Worm (Caenorhabditis elegans) whole organism, young adult: ENCODE results near the gene C18D11.6.

Experiments used
- B0336.3 ChIP-seq: fragments of 200-800 bp; sonication (Bioruptor generic); IDR thresholded peaks from 2 replicates; pipeline ENCODE4 v1.3.6; 2022; ENCODE audit warnings: missing genetic modification characterization, missing compliant biosample characterization
- C06A6.2 ChIP-seq: fragments of 200-800 bp; sonication (Bioruptor generic); conservative IDR thresholded peaks from 2 replicates; pipeline ENCODE4 v1.3.6; 2022; ENCODE audit warnings: missing genetic modification characterization, missing compliant biosample characterization
- C17E4.6 ChIP-seq: fragments of 200-800 bp; sonication (Bioruptor generic); IDR thresholded peaks from 2 replicates; pipeline ENCODE4 v1.3.6; 2022; ENCODE audit warnings: missing genetic modification reagents, missing genetic modification characterization, missing compliant biosample characterization
- F22D6.2 ChIP-seq: sonication (generic microtip); optimal IDR thresholded peaks from 2 replicates; lab custom pipeline; 2016; ENCODE audit warnings: mild to moderate bottlenecking, missing genetic modification characterization, missing compliant biosample characterization
- F33H1.4 ChIP-seq: fragments of 200-800 bp; sonication (Bioruptor generic); IDR thresholded peaks from 2 replicates; pipeline ENCODE4 v1.3.6; 2022; ENCODE audit warnings: missing genetic modification reagents, missing genetic modification characterization, missing compliant biosample characterization
- F37B4.10 ChIP-seq: fragments of 200-800 bp; sonication (Bioruptor generic); IDR thresholded peaks from 2 replicates; pipeline ENCODE4 v1.3.6; 2022; ENCODE audit warnings: missing genetic modification characterization, missing compliant biosample characterization
- F52B5.7 ChIP-seq: sonication (generic microtip); optimal IDR thresholded peaks from 2 replicates; lab custom pipeline; 2016; ENCODE audit warnings: mild to moderate bottlenecking, missing genetic modification characterization, missing compliant biosample characterization
- F55B11.4 ChIP-seq: sonication (generic microtip); optimal IDR thresholded peaks from 2 replicates; lab custom pipeline; 2016; ENCODE audit warnings: missing compliant biosample characterization, missing genetic modification characterization, borderline replicate concordance; ENCODE audit not compliant: insufficient read depth
- T07F8.4 ChIP-seq: sonication (generic microtip); optimal IDR thresholded peaks from 2 replicates; lab custom pipeline; 2016; ENCODE audit warnings: mild to moderate bottlenecking, missing genetic modification characterization, moderate library complexity, missing compliant biosample characterization
- T26A5.8 ChIP-seq: sonication (generic microtip); optimal IDR thresholded peaks from 2 replicates; lab custom pipeline; 2016; ENCODE audit warnings: missing genetic modification characterization, missing compliant biosample characterization
- Y56A3A.18 ChIP-seq: fragments of 200-800 bp; sonication (Bioruptor generic); IDR thresholded peaks from 2 replicates; pipeline ENCODE4 v1.3.6; 2022; ENCODE audit warnings: missing genetic modification reagents, missing genetic modification characterization, missing compliant biosample characterization
- Y95B8A.8 ChIP-seq: fragments of 200-800 bp; sonication (Bioruptor generic); IDR thresholded peaks from 2 replicates; pipeline ENCODE4 v1.3.6; 2022; ENCODE audit warnings: missing genetic modification reagents, missing genetic modification characterization, missing compliant biosample characterization
- aptf-3 ChIP-seq: fragments of 200-800 bp; sonication (Bioruptor generic); IDR thresholded peaks from 2 replicates; pipeline ENCODE4 v1.3.6; 2022; ENCODE audit warnings: missing genetic modification characterization, missing compliant biosample characterization
- atf-7 ChIP-seq: sonication (generic microtip); optimal IDR thresholded peaks from 2 replicates; lab custom pipeline; 2017; ENCODE audit warnings: mild to moderate bottlenecking, missing genetic modification characterization, missing compliant biosample characterization
- attf-5 ChIP-seq: fragments of 200-800 bp; sonication (Bioruptor generic); optimal IDR thresholded peaks from 2 replicates; lab custom pipeline; 2018; ENCODE audit warnings: mild to moderate bottlenecking, missing genetic modification characterization, missing compliant biosample characterization
- dox-1 ChIP-seq: fragments of 200-800 bp; sonication (Bioruptor generic); IDR thresholded peaks from 2 replicates; pipeline ENCODE4 v1.3.6; 2022; ENCODE audit warnings: missing genetic modification reagents, missing genetic modification characterization, missing compliant biosample characterization
- ekl-4 ChIP-seq: fragments of 200-800 bp; sonication (Bioruptor generic); IDR thresholded peaks from 2 replicates; pipeline ENCODE4 v1.3.6; 2022; ENCODE audit warnings: missing genetic modification reagents, missing genetic modification characterization, missing compliant biosample characterization
- ets-4 ChIP-seq: fragments of 200-800 bp; sonication (Bioruptor generic); optimal IDR thresholded peaks from 2 replicates; lab custom pipeline; 2018; ENCODE audit warnings: mild to moderate bottlenecking, missing genetic modification characterization, missing compliant biosample characterization
- hmg-1.2 ChIP-seq: fragments of 200-800 bp; sonication (Bioruptor generic); IDR thresholded peaks from 2 replicates; pipeline ENCODE4 v1.3.6; 2022; ENCODE audit warnings: missing genetic modification reagents, missing genetic modification characterization, missing compliant biosample characterization
- hsf-1 ChIP-seq: fragments of 200-800 bp; sonication (Bioruptor generic); IDR thresholded peaks from 2 replicates; pipeline ENCODE4 v1.3.6; 2022; ENCODE audit warnings: missing genetic modification reagents, missing genetic modification characterization, missing compliant biosample characterization
- lag-1 ChIP-seq: fragments of 200-800 bp; sonication (Bioruptor generic); IDR thresholded peaks from 2 replicates; pipeline ENCODE4 v1.3.6; 2022; ENCODE audit warnings: missing genetic modification reagents, missing genetic modification characterization, missing compliant biosample characterization
- let-607 ChIP-seq, 2 experiments: fragments of 200-800 bp in 1 of 2; sonication (Bioruptor generic) in 1 of 2; sonication (generic microtip) in 1 of 2; optimal IDR thresholded peaks; 2 replicates each; lab custom pipeline; 2016 to 2018; ENCODE audit warnings: mild to moderate bottlenecking in 2 of 2, missing compliant biosample characterization in 2 of 2, missing genetic modification characterization in 2 of 2, moderate library complexity in 2 of 2, missing genotype in 1 of 2
- lsl-1 ChIP-seq: fragments of 200-800 bp; sonication (Bioruptor generic); optimal IDR thresholded peaks from 2 replicates; lab custom pipeline; 2018; ENCODE audit warnings: mild to moderate bottlenecking, missing genetic modification characterization, moderate library complexity, missing compliant biosample characterization
- nfya-1 ChIP-seq: sonication (generic microtip); optimal IDR thresholded peaks from 2 replicates; lab custom pipeline; 2017; ENCODE audit warnings: antibody characterized with exemption, missing compliant biosample characterization, missing genetic modification characterization, borderline replicate concordance; ENCODE audit not compliant: insufficient read depth
- nhr-120 ChIP-seq: fragments of 200-800 bp; sonication (Bioruptor generic); IDR thresholded peaks from 2 replicates; pipeline ENCODE4 v1.3.6; 2022; ENCODE audit warnings: missing genetic modification characterization, missing compliant biosample characterization
- pbrm-1 ChIP-seq: fragments of 200-800 bp; sonication (Bioruptor generic); IDR thresholded peaks from 2 replicates; pipeline ENCODE4 v1.3.6; 2022; ENCODE audit warnings: missing genetic modification reagents, missing genetic modification characterization, missing compliant biosample characterization
- rcor-1 ChIP-seq: fragments of 200-800 bp; sonication (Bioruptor generic); IDR thresholded peaks from 2 replicates; pipeline ENCODE4 v1.3.6; 2022; ENCODE audit warnings: missing genetic modification reagents, missing genetic modification characterization, missing compliant biosample characterization
- repo-1 ChIP-seq: sonication (generic microtip); optimal IDR thresholded peaks from 2 replicates; lab custom pipeline; 2017; ENCODE audit warnings: mild to moderate bottlenecking, missing genetic modification characterization, missing compliant biosample characterization
- snpc-4 ChIP-seq, 5 experiments: fragments of 150-350 bp in 1 of 5; sonication (generic microtip) in 4 of 5; optimal IDR thresholded peaks; 2 replicates each; lab custom pipeline; 2014 to 2018; ENCODE audit warnings: missing genetic modification characterization in 5 of 5, missing biosample characterization in 3 of 5, antibody characterized with exemption in 2 of 5, mild to moderate bottlenecking in 2 of 5, missing compliant biosample characterization in 2 of 5, missing genotype in 2 of 5, moderate library complexity in 2 of 5, missing genetic modification reagents in 1 of 5
- somi-1 ChIP-seq: fragments of 200-800 bp; sonication (Bioruptor generic); optimal IDR thresholded peaks from 2 replicates; lab custom pipeline; 2018; ENCODE audit warnings: mild to moderate bottlenecking, missing genetic modification characterization, missing compliant biosample characterization
- tbp1 ChIP-seq: fragments of 200-800 bp; sonication (Bioruptor generic); optimal IDR thresholded peaks from 2 replicates; lab custom pipeline; 2018; ENCODE audit warnings: mild to moderate bottlenecking, missing genetic modification characterization, missing compliant biosample characterization
- unc-130 ChIP-seq: sonication (generic microtip); optimal IDR thresholded peaks from 2 replicates; lab custom pipeline; 2016; ENCODE audit warnings: missing genetic modification reagents, missing genetic modification characterization, missing compliant biosample characterization
- unc-62 ChIP-seq: fragments of 150-350 bp; optimal IDR thresholded peaks from 2 replicates; lab custom pipeline; 2014; ENCODE audit warnings: missing biosample characterization, missing genetic modification reagents, missing genetic modification characterization
- xnd-1 ChIP-seq: sonication (generic microtip); optimal IDR thresholded peaks from 2 replicates; lab custom pipeline; 2016; ENCODE audit warnings: missing genotype, missing genetic modification reagents, missing genetic modification characterization, missing compliant biosample characterization
- zfh-2 ChIP-seq: fragments of 200-800 bp; sonication (Bioruptor generic); conservative IDR thresholded peaks from 2 replicates; pipeline ENCODE4 v1.3.6; 2022; ENCODE audit warnings: missing genetic modification reagents, missing genetic modification characterization, missing compliant biosample characterization
- ztf-18 ChIP-seq: sonication (generic microtip); optimal IDR thresholded peaks from 2 replicates; lab custom pipeline; 2016; ENCODE audit warnings: missing genotype, mild to moderate bottlenecking, missing genetic modification characterization, missing compliant biosample characterization
- ztf-26 ChIP-seq: sonication (generic microtip); optimal IDR thresholded peaks from 2 replicates; lab custom pipeline; 2017; ENCODE audit warnings: missing genetic modification characterization, missing compliant biosample characterization
- ztf-3 ChIP-seq: fragments of 200-800 bp; sonication (Bioruptor generic); optimal IDR thresholded peaks from 2 replicates; lab custom pipeline; 2018; ENCODE audit warnings: mild to moderate bottlenecking, missing genetic modification characterization, missing compliant biosample characterization
- ztf-6 ChIP-seq: fragments of 200-800 bp; sonication (Bioruptor generic); IDR thresholded peaks from 2 replicates; pipeline ENCODE4 v1.3.6; 2022; ENCODE audit warnings: missing genetic modification reagents, missing genetic modification characterization, missing compliant biosample characterization

Gene C18D11.6

ce11 chrIII:11841728-11842127, 31.4 kb downstream of the C18D11.6 start:
- TF ChIP-seq tbp1 (GFP tag; lab: Kevin White, UChicago) (no peak), lsl-1 (GFP tag; lab: Kevin White, UChicago) (no peak), zfh-2 (GFP tag; lab: Robert Waterston, UW) (peak; percentile 69), hsf-1 (0 out of 2 replicates have a peak, but pooled peaks have one; percentile 29)
- TF ChIP-seq, all 124 proteins: peak for 2

DNA sequence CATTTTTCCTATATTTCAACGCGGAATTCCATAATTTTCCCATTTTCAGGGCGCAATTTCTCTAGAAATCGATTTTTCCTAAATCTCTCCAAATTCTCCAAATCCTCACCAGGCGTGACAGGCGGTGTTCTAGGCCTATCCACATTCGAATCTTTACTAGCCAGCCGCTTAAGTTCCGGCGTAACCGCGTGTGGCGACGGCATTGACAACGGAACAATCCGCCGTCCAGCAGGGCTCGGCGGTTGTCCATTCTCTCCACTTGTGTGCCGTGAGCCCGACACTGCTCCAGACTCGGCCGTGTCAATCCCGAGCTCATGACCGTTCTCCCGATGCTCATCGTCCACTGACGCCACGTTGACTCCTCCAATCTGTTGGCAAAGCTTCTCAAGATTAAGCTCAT, 32.7 kb downstream of the C18D11.6 start:
- TF ChIP-seq C06A6.2 (no peak), F37B4.10 (GFP tag; lab: Robert Waterston, UW) (no peak), Y56A3A.18 (GFP tag; lab: Robert Waterston, UW) (no peak), ets-4 (GFP tag; lab: Kevin White, UChicago) (no peak), zfh-2 (GFP tag; lab: Robert Waterston, UW) (peak; percentile 65), somi-1 (no peak)
- TF ChIP-seq, all 124 proteins: peak for 1

ce11 chrIII:11846365-11846764, 36.0 kb downstream of the C18D11.6 start, which contains the start of gene ntl-3:
Gene ntl-3 (minus strand): TSS chrIII:11846465.
- TF ChIP-seq B0336.3 (GFP tag; lab: Robert Waterston, UW) (no peak), nfya-1 (tag; lab: Kevin White, UChicago) (no peak), snpc-4 (GFP tag; optimal IDR thresholded peaks at IDR 0.05; lab: Kevin White, UChicago) (no peak), snpc-4 (tag; optimal IDR thresholded peaks at IDR 0.05; lab: Kevin White, UChicago) (no peak), ztf-3 (GFP tag; lab: Kevin White, UChicago) (no peak), pbrm-1 (no peak), F33H1.4 (no peak), xnd-1 (tag; lab: Kevin White, UChicago) (no peak), ztf-26 (tag; lab: Kevin White, UChicago) (no peak), rcor-1 (GFP tag; lab: Robert Waterston, UW) (no peak), ztf-6 (GFP tag; lab: Robert Waterston, UW) (no peak), zfh-2 (GFP tag; lab: Robert Waterston, UW) (no peak), aptf-3 (GFP tag; lab: Robert Waterston, UW) (no peak), F22D6.2 (tag; lab: Kevin White, UChicago) (no peak), Y56A3A.18 (GFP tag; lab: Robert Waterston, UW) (no peak)
- TF ChIP-seq, all 124 proteins: peak for 0

DNA sequence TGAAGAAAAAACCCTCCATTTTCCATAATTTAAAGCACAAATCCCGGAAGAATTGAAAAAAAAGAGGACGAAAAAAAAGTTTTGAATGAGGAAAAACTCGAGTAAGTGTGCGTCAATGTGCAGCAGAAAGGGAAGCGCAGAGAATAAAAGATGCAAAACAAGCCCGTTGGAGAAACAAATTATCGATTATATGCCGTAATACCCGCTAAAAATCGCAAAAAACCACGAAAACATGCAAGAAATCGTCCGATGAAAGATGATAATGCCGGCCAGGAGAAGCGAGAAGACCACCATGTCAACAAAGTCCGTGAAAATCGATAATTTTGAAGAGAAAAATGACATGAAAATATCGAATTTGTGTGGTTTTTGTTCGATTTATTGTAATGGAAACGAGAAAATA, 36.7 kb downstream of the C18D11.6 start:
- TF ChIP-seq hmg-1.2 (GFP tag; lab: Robert Waterston, UW) (peak; percentile 14; the same call in 1 of the 2 replicates), F37B4.10 (GFP tag; lab: Robert Waterston, UW) (no peak)

ce11 chrIII:11847658-11848202, 37.4 kb downstream of the C18D11.6 start, which contains the start of gene mif-1:
Gene mif-1 (plus strand): TSS chrIII:11848152.
- no peak for TF ChIP-seq T07F8.4 (tag; lab: Kevin White, UChicago)
- no peak for TF ChIP-seq B0336.3 (GFP tag; lab: Robert Waterston, UW)
- peak; percentile 7 for TF ChIP-seq tbp1 (GFP tag; lab: Kevin White, UChicago)
- TF ChIP-seq repo-1 = no peak
- TF ChIP-seq dox-1 = no peak; the same call in 1 of the 2 replicates
- TF ChIP-seq unc-62 (GFP tag; lab: Kevin White, UChicago) = no peak
- no peak for TF ChIP-seq F22D6.2 (tag; lab: Kevin White, UChicago)
- no peak for TF ChIP-seq nhr-120
- no peak for TF ChIP-seq unc-130 (GFP tag; lab: Kevin White, UChicago)
- no peak for TF ChIP-seq zfh-2 (GFP tag; lab: Robert Waterston, UW)
- no peak for TF ChIP-seq atf-7 (tag; lab: Kevin White, UChicago)
- TF ChIP-seq attf-5 = peak; percentile 23
- no peak for TF ChIP-seq ztf-18 (tag; lab: Kevin White, UChicago)
- TF ChIP-seq lag-1 (GFP tag; lab: Robert Waterston, UW) = no peak
- no peak for TF ChIP-seq let-607 (tag; optimal IDR thresholded peaks at IDR 0.05; lab: Kevin White, UChicago)
- TF ChIP-seq C17E4.6 (GFP tag; lab: Robert Waterston, UW) = no peak
- TF ChIP-seq T26A5.8 (tag; lab: Kevin White, UChicago) = no peak
- no peak for TF ChIP-seq Y95B8A.8
- TF ChIP-seq F52B5.7 (tag; lab: Kevin White, UChicago) = no peak
- TF ChIP-seq ekl-4 (GFP tag; lab: Robert Waterston, UW) = no peak
- TF ChIP-seq F55B11.4 (tag; lab: Kevin White, UChicago) = no peak
- TF ChIP-seq lsl-1 (GFP tag; lab: Kevin White, UChicago) = peak; percentile 83
- TF ChIP-seq aptf-3 (GFP tag; lab: Robert Waterston, UW) = no peak
